Fruit fly (Drosophila melanogaster): Measurements from ENCODE around the gene Grasp65.

DNA sequence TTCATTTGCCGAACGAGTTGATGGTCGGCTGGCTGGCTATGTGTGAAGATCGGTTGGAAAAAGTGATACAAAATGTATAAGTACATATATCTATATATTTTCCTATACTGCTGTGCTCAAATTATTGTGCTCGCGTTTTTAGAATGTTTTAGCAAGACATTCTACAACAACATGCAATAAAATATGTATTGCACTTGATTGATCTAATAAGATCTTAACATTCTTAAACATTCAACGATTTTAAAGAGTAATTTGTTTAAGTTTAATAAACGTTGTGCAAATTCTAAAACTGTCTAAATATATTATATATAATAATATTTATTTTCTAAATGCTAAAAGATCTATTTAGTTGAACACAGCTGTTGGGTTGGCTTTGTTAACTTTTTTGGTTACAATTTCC is 15.6 kb downstream of the Grasp65 start:
- TF ChIP-seq EcR (GFP tag; optimal IDR thresholded peaks at IDR 0.05) (no peak), CG12605 (GFP tag; IDR thresholded peaks at IDR 0.05) (no peak), CG32121 (GFP tag; IDR thresholded peaks at IDR 0.05) (no peak), CG15710 (tag; optimal IDR thresholded peaks at IDR 0.05) (no peak), Ets98B (GFP tag; IDR thresholded peaks at IDR 0.05) (no peak)

Measured in whole organism, pupa.